Worm (Caenorhabditis elegans): Measurements from ENCODE around the gene srg-4.
A peak's percentile ranks its signal among the peaks of the same experiment; 100 is the strongest.

The srg-4 gene

DNA sequence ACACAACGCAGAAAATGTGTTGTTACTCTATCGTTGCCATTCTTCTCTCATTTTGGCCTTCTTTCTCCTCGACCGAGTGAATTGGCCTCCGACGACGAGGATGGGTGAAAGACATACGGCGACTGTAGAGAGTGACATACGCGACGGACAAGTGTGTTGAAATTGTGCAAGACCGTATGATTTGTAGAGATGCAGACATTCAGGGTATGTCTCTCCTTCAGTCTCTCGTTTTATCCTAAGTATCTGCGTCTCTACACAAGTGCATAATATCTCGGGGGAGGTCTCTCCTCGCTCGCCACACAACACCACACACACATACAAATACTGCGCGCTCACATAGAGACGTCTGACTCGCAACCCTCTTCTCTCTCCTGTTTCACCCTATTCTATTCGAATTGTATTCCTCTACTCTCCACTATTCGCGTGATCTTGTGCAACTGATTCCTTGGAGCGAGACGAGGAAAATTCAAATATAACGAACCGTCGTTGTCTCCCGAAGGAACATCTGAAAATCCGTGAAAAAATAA is 18.2 kb upstream of the srg-4 start, which contains the start of gene hmg-1.2 (continued):
- TF ChIP-seq F26F4.8 (GFP tag; conservative IDR thresholded peaks at IDR 0.05): no peak
- TF ChIP-seq egl-43 (GFP tag; IDR thresholded peaks at IDR 0.05): no peak; the same call in 1 of the 2 replicates
- peak; percentile 66 to 81 for TF ChIP-seq daf-16 (GFP tag; optimal IDR thresholded peaks at IDR 0.05)
- peak; percentile 67 for TF ChIP-seq daf-16 (tag; optimal IDR thresholded peaks at IDR 0.05)
- peak; percentile 16 for TF ChIP-seq fkh-10 (GFP tag; optimal IDR thresholded peaks at IDR 0.05)
- no peak for TF ChIP-seq zip-2 (tag; optimal IDR thresholded peaks at IDR 0.05)
- TF ChIP-seq nhr-6 (tag; optimal IDR thresholded peaks at IDR 0.05): peak; percentile 39
- peak; percentile 70; the same call in 1 of the 2 replicates for TF ChIP-seq zfp-3 (GFP tag; conservative IDR thresholded peaks at IDR 0.05)
- no peak for TF ChIP-seq tag-97 (GFP tag; IDR thresholded peaks at IDR 0.05)
- no peak for TF ChIP-seq nhr-76 (tag; optimal IDR thresholded peaks at IDR 0.05)
- no peak for TF ChIP-seq skn-1 (tag; optimal IDR thresholded peaks at IDR 0.05)
- TF ChIP-seq lsy-2 (tag; optimal IDR thresholded peaks at IDR 0.05): peak; percentile 54 to 83
- no peak for TF ChIP-seq ceh-32 (tag; optimal IDR thresholded peaks at IDR 0.05; ENCODE audit: poor library complexity)
- no peak for TF ChIP-seq Y48G9A.11 (GFP tag; IDR thresholded peaks at IDR 0.05)
- TF ChIP-seq zfp-2 (tag; optimal IDR thresholded peaks at IDR 0.05): no peak
- TF ChIP-seq Y5F2A.4 (GFP tag; optimal IDR thresholded peaks at IDR 0.05): no peak
- no peak for TF ChIP-seq ceh-62 (tag; optimal IDR thresholded peaks at IDR 0.05)
- no peak for TF ChIP-seq madf-5 (GFP tag; IDR thresholded peaks at IDR 0.05)
- no peak for TF ChIP-seq attf-4 (tag; optimal IDR thresholded peaks at IDR 0.05)
- 0 out of 2 replicates have a peak, but pooled peaks have one; percentile 58 for TF ChIP-seq tra-1 (GFP tag; IDR thresholded peaks at IDR 0.05)
- peak; percentile 67 for TF ChIP-seq pha-4 (GFP tag; IDR thresholded peaks at IDR 0.05)
- peak; percentile 20 for TF ChIP-seq pha-4 (tag; optimal IDR thresholded peaks at IDR 0.05)
- TF ChIP-seq dmd-9 (GFP tag; IDR thresholded peaks at IDR 0.05): no peak
- TF ChIP-seq spr-3 (GFP tag; optimal IDR thresholded peaks at IDR 0.05): peak; percentile 57
- peak; percentile 92 for TF ChIP-seq rbr-2 (tag; optimal IDR thresholded peaks at IDR 0.05)
- peak; percentile 84 for TF ChIP-seq dve-1 (tag; optimal IDR thresholded peaks at IDR 0.05; ENCODE audit: insufficient read depth)
- TF ChIP-seq sdz-12 (GFP tag; optimal IDR thresholded peaks at IDR 0.05): no peak
- peak; percentile 68 for TF ChIP-seq nhr-48 (tag; optimal IDR thresholded peaks at IDR 0.05)
- TF ChIP-seq Y75B8A.6 (GFP tag; IDR thresholded peaks at IDR 0.05): no peak
- no peak for TF ChIP-seq aly-2 (tag; optimal IDR thresholded peaks at IDR 0.05)
- TF ChIP-seq nhr-111 (GFP tag; optimal IDR thresholded peaks at IDR 0.05): no peak
- peak; percentile 43 for TF ChIP-seq nhr-102 (tag; optimal IDR thresholded peaks at IDR 0.05)
- peak; percentile 62 for TF ChIP-seq dpl-1 (GFP tag; optimal IDR thresholded peaks at IDR 0.05)
- TF ChIP-seq lin-1 (GFP tag; IDR thresholded peaks at IDR 0.05): peak; percentile 33; the same call in 1 of the 2 replicates
- TF ChIP-seq hlh-11 (tag; optimal IDR thresholded peaks at IDR 0.05): peak; percentile 97
- TF ChIP-seq unc-39 (tag; optimal IDR thresholded peaks at IDR 0.05): no peak
- TF ChIP-seq ctbp-1 (GFP tag; IDR thresholded peaks at IDR 0.05): peak; percentile 63; the same call in 1 of the 2 replicates
- peak; percentile 67 for TF ChIP-seq ama-1 (optimal IDR thresholded peaks at IDR 0.05)
- TF ChIP-seq ztf-7 (tag; optimal IDR thresholded peaks at IDR 0.05): peak; percentile 16
- peak; percentile 66 for TF ChIP-seq dmd-6 (GFP tag; IDR thresholded peaks at IDR 0.05)
- TF ChIP-seq ZK337.2 (GFP tag; IDR thresholded peaks at IDR 0.05): no peak
- no peak for TF ChIP-seq daf-12 (tag; optimal IDR thresholded peaks at IDR 0.05)
- no peak for TF ChIP-seq F49E8.2 (tag; optimal IDR thresholded peaks at IDR 0.05; ENCODE audit: borderline replicate concordance)
- peak; percentile 74 for TF ChIP-seq mxl-3 (GFP tag; optimal IDR thresholded peaks at IDR 0.05)
- peak; percentile 88 for TF ChIP-seq nhr-28 (tag; optimal IDR thresholded peaks at IDR 0.05)
- TF ChIP-seq snpc-1.2 (GFP tag; IDR thresholded peaks at IDR 0.05): no peak
- 0 out of 2 replicates have a peak, but pooled peaks have one; percentile 40 for TF ChIP-seq madf-9 (GFP tag; conservative IDR thresholded peaks at IDR 0.05)
- peak; percentile 77 for TF ChIP-seq arid-1 (GFP tag; conservative IDR thresholded peaks at IDR 0.05)
- peak; percentile 66 for TF ChIP-seq mes-2 (tag; optimal IDR thresholded peaks at IDR 0.05; ENCODE audit: poor library complexity, severe bottlenecking)
- no peak for TF ChIP-seq nhr-42 (GFP tag; IDR thresholded peaks at IDR 0.05)
- TF ChIP-seq vab-7 (GFP tag; IDR thresholded peaks at IDR 0.05): no peak

Measured in whole organism, L4 larva.